Fruit fly (Drosophila melanogaster) whole organism, embryonic: ENCODE results near the gene Chrac-14.

ENCODE experiments used
- Abd-B ChIP-seq: fragments of 200-800 bp; sonication (Bioruptor generic); optimal IDR thresholded peaks from 2 replicates; lab custom pipeline; 2018; ENCODE audit warnings: missing biosample characterization, mild to moderate bottlenecking, missing genetic modification characterization, moderate library complexity
- CG10543 ChIP-seq: fragments of 200-800 bp; sonication (Bioruptor generic); optimal IDR thresholded peaks from 3 replicates; lab custom pipeline; 2017; ENCODE audit warnings: missing biosample characterization, mild to moderate bottlenecking, missing genetic modification characterization, moderate library complexity
- CG10979 ChIP-seq: fragments of 200-800 bp; sonication (Bioruptor generic); optimal IDR thresholded peaks from 2 replicates; lab custom pipeline; 2018; ENCODE audit warnings: missing biosample characterization, mild to moderate bottlenecking, missing genetic modification characterization, moderate library complexity
- CG12219 ChIP-seq: fragments of 200-800 bp; sonication (Bioruptor generic); optimal IDR thresholded peaks from 3 replicates; lab custom pipeline; 2018; ENCODE audit warnings: missing biosample characterization, mild to moderate bottlenecking, missing genetic modification characterization
- CG12299 ChIP-seq: fragments of 200-800 bp; sonication (Bioruptor generic); optimal IDR thresholded peaks from 2 replicates; lab custom pipeline; 2018; ENCODE audit warnings: missing biosample characterization, mild to moderate bottlenecking, missing genetic modification characterization
- CG12391 ChIP-seq: fragments of 200-800 bp; sonication (Bioruptor generic); optimal IDR thresholded peaks from 3 replicates; lab custom pipeline; 2018; ENCODE audit warnings: missing biosample characterization, mild to moderate bottlenecking, missing genetic modification characterization, moderate library complexity
- CG13287 ChIP-seq: fragments of 200-800 bp; sonication (Bioruptor generic); IDR thresholded peaks from 2 replicates; pipeline ENCODE4 v1.3.6; 2022; ENCODE audit warnings: missing biosample characterization, missing genetic modification characterization; ENCODE audit not compliant: partially characterized antibody
- CG14667 ChIP-seq: fragments of 200-800 bp; sonication (Bioruptor generic); IDR thresholded peaks from 2 replicates; pipeline ENCODE4 v1.3.6; 2022; ENCODE audit warnings: missing biosample characterization, missing genetic modification characterization
- CG1602 ChIP-seq: fragments of 200-800 bp; sonication (Bioruptor generic); optimal IDR thresholded peaks from 3 replicates; lab custom pipeline; 2016; ENCODE audit warnings: missing biosample characterization, missing genetic modification characterization
- CG1792 ChIP-seq: fragments of 200-800 bp; sonication (Bioruptor generic); optimal IDR thresholded peaks from 2 replicates; lab custom pipeline; 2016; ENCODE audit warnings: missing biosample characterization, missing genetic modification characterization
- CG2889 ChIP-seq: fragments of 200-800 bp; sonication (Bioruptor generic); IDR thresholded peaks from 3 replicates; pipeline ENCODE4 v1.3.6; 2022; ENCODE audit warnings: missing biosample characterization, missing genetic modification characterization
- CG31441 ChIP-seq: fragments of 200-800 bp; sonication (Bioruptor generic); IDR thresholded peaks from 2 replicates; pipeline ENCODE4 v1.3.6; 2022; ENCODE audit warnings: missing biosample characterization, missing genetic modification characterization
- CG3847 ChIP-seq: fragments of 200-800 bp; sonication (Bioruptor generic); IDR thresholded peaks from 2 replicates; pipeline ENCODE4 v1.3.6; 2022; ENCODE audit warnings: missing biosample characterization, missing genetic modification characterization
- CG4282 ChIP-seq: fragments of 200-800 bp; sonication (Bioruptor generic); optimal IDR thresholded peaks from 2 replicates; lab custom pipeline; 2016; ENCODE audit warnings: missing biosample characterization, missing genetic modification characterization
- CG4730 ChIP-seq: fragments of 200-800 bp; sonication (Bioruptor generic); IDR thresholded peaks from 2 replicates; pipeline ENCODE4 v1.3.6; 2022; ENCODE audit warnings: missing biosample characterization, missing genetic modification characterization
- CG5180 ChIP-seq: fragments of 200-800 bp; sonication (Bioruptor generic); optimal IDR thresholded peaks from 3 replicates; lab custom pipeline; 2017; ENCODE audit warnings: missing biosample characterization, missing genetic modification characterization, mild to moderate bottlenecking, moderate library complexity, missing genetic modification reagents
- CG6272 ChIP-seq: fragments of 200-800 bp; sonication (Bioruptor generic); IDR thresholded peaks from 2 replicates; pipeline ENCODE4 v1.3.6; 2022; ENCODE audit warnings: missing biosample characterization, missing genetic modification characterization
- CG7556 ChIP-seq: fragments of 200-800 bp; sonication (Bioruptor generic); optimal IDR thresholded peaks from 2 replicates; lab custom pipeline; 2017; ENCODE audit warnings: missing biosample characterization, mild to moderate bottlenecking, missing genetic modification characterization
- CG8290 ChIP-seq, 3 experiments: fragments of 200-800 bp; sonication (Bioruptor generic); optimal IDR thresholded peaks; 2 replicates each; lab custom pipeline; 2016 to 2019; ENCODE audit warnings: missing biosample characterization in 3 of 3, missing genetic modification characterization in 3 of 3, mild to moderate bottlenecking in 2 of 3, moderate library complexity in 1 of 3
- CG9932 ChIP-seq: fragments of 200-800 bp; sonication (Bioruptor generic); IDR thresholded peaks from 2 replicates; pipeline ENCODE4 v1.3.6; 2022; ENCODE audit warnings: missing biosample characterization, missing genetic modification characterization
- CTCF ChIP-seq: fragments of 200-800 bp; sonication (Bioruptor generic); optimal IDR thresholded peaks from 2 replicates; lab custom pipeline; 2017; ENCODE audit warnings: missing biosample characterization, mild to moderate bottlenecking, missing genetic modification characterization, moderate library complexity
- D ChIP-seq, 2 experiments: fragments of 200-800 bp in 1 of 2; fragments of >200 bp in 1 of 2; sonication (Bioruptor generic) in 1 of 2; optimal IDR thresholded peaks; 2 replicates in 1 of 2; 3 replicates in 1 of 2; lab custom pipeline; 2017; ENCODE audit warnings: mild to moderate bottlenecking in 1 of 2, missing biosample characterization in 1 of 2, missing genetic modification characterization in 1 of 2, missing genetic modification reagents in 1 of 2
- Dll ChIP-seq: fragments of 200-800 bp; sonication (Bioruptor generic); IDR thresholded peaks from 4 replicates; pipeline ENCODE4 v1.3.6; 2022; ENCODE audit warnings: missing biosample characterization, missing genetic modification characterization; ENCODE audit not compliant: partially characterized antibody
- Dp ChIP-seq: fragments of 200-800 bp; sonication (Bioruptor generic); optimal IDR thresholded peaks from 2 replicates; lab custom pipeline; 2018; ENCODE audit warnings: missing biosample characterization, mild to moderate bottlenecking, missing genetic modification characterization, moderate library complexity
- E2f1 ChIP-seq: fragments of 200-800 bp; sonication (Bioruptor generic); IDR thresholded peaks from 2 replicates; pipeline ENCODE4 v1.3.6; 2022; ENCODE audit warnings: missing biosample characterization, missing genetic modification characterization
- Eip74EF ChIP-seq, 2 experiments: fragments of 200-800 bp in 1 of 2; fragments of >200 bp in 1 of 2; sonication (Bioruptor generic) in 1 of 2; optimal IDR thresholded peaks; 2 replicates each; lab custom pipeline; 2017 to 2019; ENCODE audit warnings: missing biosample characterization in 2 of 2, missing genetic modification characterization in 2 of 2, mild to moderate bottlenecking in 1 of 2, moderate library complexity in 1 of 2
- Gug ChIP-seq: fragments of 200-800 bp; sonication (Bioruptor generic); IDR thresholded peaks from 4 replicates; pipeline ENCODE4 v1.3.6; 2022; ENCODE audit warnings: missing biosample characterization, missing genetic modification characterization
- Mad ChIP-seq: fragments of 200-800 bp; sonication (Bioruptor generic); optimal IDR thresholded peaks from 2 replicates; lab custom pipeline; 2016; ENCODE audit warnings: missing biosample characterization, missing genetic modification characterization
- TFAM ChIP-seq: fragments of 200-800 bp; sonication (Bioruptor generic); optimal IDR thresholded peaks from 2 replicates; lab custom pipeline; 2017; ENCODE audit warnings: missing biosample characterization, missing genetic modification characterization, inconsistent platforms
- Trl ChIP-seq, 3 experiments: fragments of >200 bp in 2 of 3; fragments of 200-800 bp in 1 of 3; sonication (Bioruptor generic) in 1 of 3; optimal IDR thresholded peaks; 2 replicates in 1 of 3; 3 replicates in 2 of 3; lab custom pipeline; 2016 to 2017; ENCODE audit warnings: missing biosample characterization in 1 of 3, missing genetic modification characterization in 1 of 3
- Xbp1 ChIP-seq: fragments of 200-800 bp; sonication (Bioruptor generic); optimal IDR thresholded peaks from 3 replicates; lab custom pipeline; 2016; ENCODE audit warnings: missing biosample characterization, mild to moderate bottlenecking, missing genetic modification characterization
- abd-A ChIP-seq: fragments of 200-800 bp; sonication (Bioruptor generic); optimal IDR thresholded peaks from 3 replicates; lab custom pipeline; 2019; ENCODE audit warnings: missing biosample characterization, mild to moderate bottlenecking, missing genetic modification characterization, moderate library complexity
- ac ChIP-seq: fragments of 200-800 bp; sonication (Bioruptor generic); optimal IDR thresholded peaks from 3 replicates; lab custom pipeline; 2017; ENCODE audit warnings: missing biosample characterization, mild to moderate bottlenecking, missing genetic modification characterization
- da ChIP-seq: fragments of 200-800 bp; sonication (Bioruptor generic); optimal IDR thresholded peaks from 2 replicates; lab custom pipeline; 2016; ENCODE audit warnings: missing biosample characterization, missing genetic modification characterization
- dysf ChIP-seq: fragments of 200-800 bp; sonication (Bioruptor generic); IDR thresholded peaks from 3 replicates; pipeline ENCODE4 v1.3.6; 2022; ENCODE audit warnings: missing biosample characterization, missing genetic modification characterization
- fru ChIP-seq: fragments of >200 bp; optimal IDR thresholded peaks from 2 replicates; lab custom pipeline; 2017
- grn ChIP-seq: fragments of 200-800 bp; sonication (Bioruptor generic); optimal IDR thresholded peaks from 3 replicates; lab custom pipeline; 2017; ENCODE audit warnings: missing biosample characterization, missing genetic modification characterization
- her ChIP-seq: fragments of 200-800 bp; sonication (Bioruptor generic); optimal IDR thresholded peaks from 2 replicates; lab custom pipeline; 2016; ENCODE audit warnings: missing biosample characterization, missing genetic modification characterization
- hkb ChIP-seq, 2 experiments: fragments of 200-800 bp in 1 of 2; fragments of >200 bp in 1 of 2; sonication (Bioruptor generic) in 1 of 2; IDR thresholded peaks in 1 of 2; optimal IDR thresholded peaks in 1 of 2; 2 replicates each; pipeline versions ENCODE4 v1.3.6 to Lab custom; 2017 to 2022; ENCODE audit warnings: missing biosample characterization in 1 of 2, missing genetic modification characterization in 1 of 2
- jing ChIP-seq: fragments of 200-800 bp; sonication (Bioruptor generic); optimal IDR thresholded peaks from 2 replicates; lab custom pipeline; 2018; ENCODE audit warnings: missing biosample characterization, mild to moderate bottlenecking, missing genetic modification characterization
- jumu ChIP-seq: fragments of 200-800 bp; sonication (Bioruptor generic); optimal IDR thresholded peaks from 3 replicates; lab custom pipeline; 2016; ENCODE audit warnings: missing biosample characterization, missing genetic modification characterization
- lov ChIP-seq, 2 experiments: fragments of 200-800 bp in 1 of 2; fragments of >200 bp in 1 of 2; sonication (Bioruptor generic) in 1 of 2; IDR thresholded peaks in 1 of 2; optimal IDR thresholded peaks in 1 of 2; 2 replicates in 1 of 2; 3 replicates in 1 of 2; pipeline versions ENCODE4 v1.3.6 to Lab custom; 2017 to 2022; ENCODE audit warnings: missing biosample characterization in 1 of 2, missing genetic modification characterization in 1 of 2
- prd ChIP-seq, 3 experiments: fragments of >200 bp in 2 of 3; fragments of 200-800 bp in 1 of 3; sonication (Bioruptor generic) in 1 of 3; optimal IDR thresholded peaks in 2 of 3; IDR thresholded peaks in 1 of 3; 2 replicates in 2 of 3; 3 replicates in 1 of 3; pipeline versions ENCODE4 v1.3.6 to Lab custom; 2017 to 2022; ENCODE audit warnings: missing biosample characterization in 1 of 3, missing genetic modification characterization in 1 of 3
- pum ChIP-seq: fragments of 200-800 bp; sonication (Bioruptor generic); optimal IDR thresholded peaks from 2 replicates; lab custom pipeline; 2016; ENCODE audit warnings: missing biosample characterization, missing genetic modification characterization
- ranshi ChIP-seq: fragments of 200-800 bp; sonication (Bioruptor generic); IDR thresholded peaks from 2 replicates; pipeline ENCODE4 v1.3.6; 2022; ENCODE audit warnings: missing biosample characterization, missing genetic modification characterization
- rib ChIP-seq: fragments of 200-800 bp; sonication (Bioruptor generic); IDR thresholded peaks from 2 replicates; pipeline ENCODE4 v1.3.6; 2022; ENCODE audit warnings: missing biosample characterization, missing genetic modification characterization
- row ChIP-seq: fragments of 200-800 bp; sonication (Bioruptor generic); IDR thresholded peaks from 3 replicates; pipeline ENCODE4 v1.3.6; 2022; ENCODE audit warnings: missing biosample characterization, missing genetic modification characterization
- sens ChIP-seq: fragments of 200-800 bp; sonication (Bioruptor generic); peaks from one replicate; lab custom pipeline; 2016; ENCODE audit warnings: missing biosample characterization, missing genetic modification characterization
- shn ChIP-seq: fragments of 200-800 bp; sonication (Bioruptor generic); optimal IDR thresholded peaks from 3 replicates; lab custom pipeline; 2016; ENCODE audit warnings: missing biosample characterization, missing genetic modification characterization

Gene Chrac-14

DNA sequence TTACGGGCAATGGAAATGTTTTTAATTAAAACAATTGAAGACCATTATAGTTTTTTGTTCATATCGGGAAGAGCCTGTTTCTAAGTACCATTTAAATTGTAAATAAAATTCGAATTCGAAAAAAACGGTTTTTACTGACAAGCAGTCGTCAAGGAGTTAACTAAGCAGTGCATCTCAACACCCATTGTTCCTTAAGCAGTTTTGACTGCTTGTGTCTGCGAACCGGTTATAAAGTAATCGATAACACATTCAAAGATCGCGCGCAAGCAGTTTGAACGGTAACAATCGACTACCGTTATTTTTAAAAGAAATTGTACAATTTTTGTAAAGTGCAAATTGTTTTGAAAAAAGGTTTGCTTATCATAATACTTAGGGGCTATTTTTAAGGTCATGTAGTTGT, 40.8 kb downstream of the Chrac-14 start (continued):
- TF ChIP-seq dysf = no peak
- no peak for TF ChIP-seq pum (GFP tag; lab: Kevin White, UChicago)
- TF ChIP-seq ranshi (GFP tag; lab: Robert Waterston, UW) = no peak
- peak; percentile 41 for TF ChIP-seq CG13287 (GFP tag; lab: Robert Waterston, UW)
- TF ChIP-seq Eip74EF (GFP tag; optimal IDR thresholded peaks at IDR 0.05; lab: Kevin White, UChicago) = peak in 1 of 2 experiments; percentile 90
- no peak for TF ChIP-seq lov (optimal IDR thresholded peaks at IDR 0.05; lab: Kevin White, UChicago)
- TF ChIP-seq lov (GFP tag; IDR thresholded peaks at IDR 0.05; lab: Robert Waterston, UW) = no peak
- TF ChIP-seq Dll (GFP tag; lab: Robert Waterston, UW) = peak; percentile 19; the same call in 1 of the 4 replicates
- TF ChIP-seq CG7556 (GFP tag; lab: Kevin White, UChicago) = no peak
- no peak for TF ChIP-seq Xbp1 (GFP tag; lab: Kevin White, UChicago)
- TF ChIP-seq D (optimal IDR thresholded peaks at IDR 0.05; lab: Kevin White, UChicago) = peak; percentile 75
- peak; percentile 51 for TF ChIP-seq D (GFP tag; optimal IDR thresholded peaks at IDR 0.05; lab: Kevin White, UChicago)
- no peak for TF ChIP-seq Trl (optimal IDR thresholded peaks at IDR 0.05; lab: Kevin White, UChicago)
- no peak for TF ChIP-seq Trl (GFP tag; optimal IDR thresholded peaks at IDR 0.05; lab: Kevin White, UChicago)
- TF ChIP-seq CG3847 (GFP tag; lab: Robert Waterston, UW) = no peak
- no peak for TF ChIP-seq CG1602 (GFP tag; lab: Kevin White, UChicago)
- TF ChIP-seq CG6272 (GFP tag; lab: Robert Waterston, UW) = 0 out of 2 replicates have a peak, but pooled peaks have one; percentile 12
- TF ChIP-seq CG8290 (GFP tag; optimal IDR thresholded peaks at IDR 0.05; lab: Kevin White, UChicago) = peak; percentile 82
- peak in 1 of 2 experiments; percentile 10 for TF ChIP-seq CG8290 (tag; optimal IDR thresholded peaks at IDR 0.05; lab: Kevin White, UChicago)
- no peak for TF ChIP-seq rib
- no peak for TF ChIP-seq CG4282 (GFP tag; lab: Kevin White, UChicago)
- no peak for TF ChIP-seq abd-A (tag; lab: Kevin White, UChicago)
- no peak for TF ChIP-seq da (GFP tag; lab: Kevin White, UChicago)
- peak; percentile 59 for TF ChIP-seq CTCF
- TF ChIP-seq sens (GFP tag; lab: Kevin White, UChicago) = peak; percentile 48
- TF ChIP-seq jumu = no peak
- TF ChIP-seq CG14667 (GFP tag; lab: Robert Waterston, UW) = no peak
- no peak for TF ChIP-seq CG5180
- TF ChIP-seq row (GFP tag; lab: Robert Waterston, UW) = no peak
- no peak for TF ChIP-seq CG12219
- TF ChIP-seq Dp = peak; percentile 90
- TF ChIP-seq grn (GFP tag; lab: Kevin White, UChicago) = no peak
- TF ChIP-seq CG31441 (GFP tag; lab: Robert Waterston, UW) = no peak
- TF ChIP-seq her (GFP tag; lab: Kevin White, UChicago) = no peak
- TF ChIP-seq Abd-B = peak; percentile 29
- TF ChIP-seq fru (lab: Kevin White, UChicago) = no peak
- TF ChIP-seq hkb (optimal IDR thresholded peaks at IDR 0.05; lab: Kevin White, UChicago) = peak; percentile 2
- no peak for TF ChIP-seq hkb (GFP tag; IDR thresholded peaks at IDR 0.05; lab: Robert Waterston, UW)
- TF ChIP-seq TFAM (GFP tag; lab: Kevin White, UChicago) = no peak
- no peak for TF ChIP-seq CG12299 (tag; lab: Kevin White, UChicago)
- TF ChIP-seq E2f1 (GFP tag; lab: Robert Waterston, UW) = no peak
- no peak for TF ChIP-seq CG10543
- no peak for TF ChIP-seq prd (optimal IDR thresholded peaks at IDR 0.05; lab: Kevin White, UChicago)
- TF ChIP-seq prd (GFP tag; IDR thresholded peaks at IDR 0.05; lab: Robert Waterston, UW) = no peak
- TF ChIP-seq ac = no peak
- no peak for TF ChIP-seq CG2889 (GFP tag; lab: Robert Waterston, UW)
- TF ChIP-seq shn (GFP tag; lab: Kevin White, UChicago) = no peak
- TF ChIP-seq CG1792 = no peak
- TF ChIP-seq Gug = no peak
- TF ChIP-seq CG9932 (GFP tag; lab: Robert Waterston, UW) = 0 out of 2 replicates have a peak, but pooled peaks have one; percentile 14
- no peak for TF ChIP-seq jing (GFP tag; lab: Kevin White, UChicago)
- TF ChIP-seq CG12391 (tag; lab: Kevin White, UChicago) = no peak
- TF ChIP-seq CG4730 (GFP tag; lab: Robert Waterston, UW) = no peak
- TF ChIP-seq Mad (GFP tag; lab: Kevin White, UChicago) = no peak
- no peak for TF ChIP-seq CG10979
